Fruit fly (Drosophila melanogaster): ENCODE measurements around the gene Hers.

Hers gene

dm6 chrX:19850503-19851094 lies 15.3 kb upstream of the Hers start (continued):
- TF ChIP-seq gsb-n (tag; optimal IDR thresholded peaks at IDR 0.05) = peak; percentile 94
- peak; percentile 73 for TF ChIP-seq grau (tag; optimal IDR thresholded peaks at IDR 0.05)
- TF ChIP-seq jing (GFP tag; optimal IDR thresholded peaks at IDR 0.05) = no peak
- TF ChIP-seq cato (GFP tag; optimal IDR thresholded peaks at IDR 0.05; ENCODE audit: borderline replicate concordance) = peak; percentile 87
- TF ChIP-seq CHES-1-like (GFP tag; optimal IDR thresholded peaks at IDR 0.05) = peak; percentile 86
- no peak for TF ChIP-seq ham (GFP tag; IDR thresholded peaks at IDR 0.05)
- peak; percentile 95 for TF ChIP-seq CG8089 (GFP tag; optimal IDR thresholded peaks at IDR 0.05)
- TF ChIP-seq Nf-YB (GFP tag; optimal IDR thresholded peaks at IDR 0.05) = peak; percentile 72
- peak; percentile 71 for TF ChIP-seq BtbVII (GFP tag; optimal IDR thresholded peaks at IDR 0.05)
- peak; percentile 86 for TF ChIP-seq ewg (GFP tag; optimal IDR thresholded peaks at IDR 0.05)
- no peak for TF ChIP-seq bigmax (GFP tag; optimal IDR thresholded peaks at IDR 0.05)
- TF ChIP-seq Meics (GFP tag; optimal IDR thresholded peaks at IDR 0.05) = peak; percentile 78
- peak; percentile 95 for TF ChIP-seq Sox102F (GFP tag; optimal IDR thresholded peaks at IDR 0.05)
- peak; percentile 74; the same call in 2 of the 3 replicates for TF ChIP-seq so (GFP tag; IDR thresholded peaks at IDR 0.05)
- peak; percentile 95 for TF ChIP-seq oc (tag; optimal IDR thresholded peaks at IDR 0.05)
- peak; percentile 84 for TF ChIP-seq Mrtf (GFP tag; IDR thresholded peaks at IDR 0.05)
- TF ChIP-seq CG9932 (GFP tag; IDR thresholded peaks at IDR 0.05) = peak; percentile 50
- peak; percentile 95 for TF ChIP-seq chn (GFP tag; optimal IDR thresholded peaks at IDR 0.05)
- peak; percentile 82 for TF ChIP-seq CG18599 (GFP tag; optimal IDR thresholded peaks at IDR 0.05)
- peak; percentile 80 for TF ChIP-seq Usf (GFP tag; optimal IDR thresholded peaks at IDR 0.05)
- peak; percentile 84 for TF ChIP-seq CG13775 (GFP tag; optimal IDR thresholded peaks at IDR 0.05)
- peak; percentile 44; the same call in 1 of the 3 replicates for TF ChIP-seq sr (GFP tag; IDR thresholded peaks at IDR 0.05)
- TF ChIP-seq CG7357 (GFP tag; IDR thresholded peaks at IDR 0.05) = peak; percentile 76
- peak; percentile 95 for TF ChIP-seq Xrp1 (GFP tag; IDR thresholded peaks at IDR 0.05)
- peak; percentile 84 for TF ChIP-seq da (GFP tag; optimal IDR thresholded peaks at IDR 0.05)
- TF ChIP-seq CG15514 (GFP tag; optimal IDR thresholded peaks at IDR 0.05) = peak; percentile 13
- TF ChIP-seq Max (GFP tag; optimal IDR thresholded peaks at IDR 0.05) = peak; percentile 87
- peak; percentile 87 for TF ChIP-seq CG13424 (tag; optimal IDR thresholded peaks at IDR 0.05)
- peak; percentile 77 for TF ChIP-seq eyg (GFP tag; optimal IDR thresholded peaks at IDR 0.05)
- TF ChIP-seq tgo (GFP tag; IDR thresholded peaks at IDR 0.05) = peak; percentile 83
- TF ChIP-seq CG18476 (GFP tag; optimal IDR thresholded peaks at IDR 0.05) = peak; percentile 76
- peak; percentile 81 for TF ChIP-seq sima (GFP tag; optimal IDR thresholded peaks at IDR 0.05)
- peak; percentile 77 for TF ChIP-seq odd (GFP tag; optimal IDR thresholded peaks at IDR 0.05)
- peak; percentile 87 for TF ChIP-seq Antp (GFP tag; optimal IDR thresholded peaks at IDR 0.05)
- peak; percentile 89 for TF ChIP-seq ems (GFP tag; optimal IDR thresholded peaks at IDR 0.05)
- no peak for TF ChIP-seq CG3995 (GFP tag; optimal IDR thresholded peaks at IDR 0.05)
- TF ChIP-seq Dfd (GFP tag; optimal IDR thresholded peaks at IDR 0.05) = no peak
- TF ChIP-seq kay (GFP tag; optimal IDR thresholded peaks at IDR 0.05) = peak; percentile 80
- TF ChIP-seq Taf1 (GFP tag; IDR thresholded peaks at IDR 0.05) = no peak
- TF ChIP-seq jigr1 (GFP tag; IDR thresholded peaks at IDR 0.05) = peak; percentile 31; the same call in 1 of the 3 replicates
- peak; percentile 87 for TF ChIP-seq gcm2 (GFP tag; optimal IDR thresholded peaks at IDR 0.05)
- peak; percentile 71 for TF ChIP-seq Rfx (GFP tag; IDR thresholded peaks at IDR 0.05)
- TF ChIP-seq ind (GFP tag; optimal IDR thresholded peaks at IDR 0.05) = peak; percentile 89
- peak; percentile 97 for TF ChIP-seq gem (tag; optimal IDR thresholded peaks at IDR 0.05)
- TF ChIP-seq CG14441 (GFP tag; IDR thresholded peaks at IDR 0.05) = peak; percentile 84
- TF ChIP-seq Awh (GFP tag; IDR thresholded peaks at IDR 0.05) = peak; percentile 85
- TF ChIP-seq Lim3 (GFP tag; IDR thresholded peaks at IDR 0.05) = peak; percentile 64; the same call in 1 of the 2 replicates
- TF ChIP-seq CG3847 (GFP tag; IDR thresholded peaks at IDR 0.05) = peak; percentile 60; the same call in 1 of the 2 replicates
- peak; percentile 88 for TF ChIP-seq CG18262 (tag; optimal IDR thresholded peaks at IDR 0.05)
- peak; percentile 70; the same call in 1 of the 2 replicates for TF ChIP-seq CG17612 (GFP tag; IDR thresholded peaks at IDR 0.05)
- peak; percentile 49 for TF ChIP-seq D19B (GFP tag; optimal IDR thresholded peaks at IDR 0.05)
